Fruit fly (Drosophila melanogaster): ENCODE measurements around the gene CG15484.

The CG15484 gene

dm6 chr2L:12692343-12693079 is 15.0 kb downstream of the CG15484 start, which contains the start of the genes CCT4 and CG6153 (continued):
- TF ChIP-seq sna (GFP tag; IDR thresholded peaks at IDR 0.05; ENCODE audit: partially characterized antibody) = no peak
- no peak for TF ChIP-seq BtbVII (GFP tag; optimal IDR thresholded peaks at IDR 0.05)
- TF ChIP-seq mirr (GFP tag; optimal IDR thresholded peaks at IDR 0.05) = no peak
- no peak for TF ChIP-seq CG2202 (tag; optimal IDR thresholded peaks at IDR 0.05)
- no peak for TF ChIP-seq CG4282 (GFP tag; optimal IDR thresholded peaks at IDR 0.05)
- peak; percentile 38 for TF ChIP-seq unc-4 (GFP tag; IDR thresholded peaks at IDR 0.05; ENCODE audit: partially characterized antibody)
- no peak for TF ChIP-seq Optix (GFP tag; IDR thresholded peaks at IDR 0.05)
- peak; percentile 85 for TF ChIP-seq pzg (GFP tag; optimal IDR thresholded peaks at IDR 0.05)
- TF ChIP-seq Sox102F (GFP tag; optimal IDR thresholded peaks at IDR 0.05) = no peak
- TF ChIP-seq Atf6 (GFP tag; IDR thresholded peaks at IDR 0.05) = no peak
- TF ChIP-seq HmgZ (tag; optimal IDR thresholded peaks at IDR 0.05) = peak; percentile 3
- TF ChIP-seq NC2α (GFP tag; optimal IDR thresholded peaks at IDR 0.05) = no peak
- no peak for TF ChIP-seq luna (GFP tag; optimal IDR thresholded peaks at IDR 0.05)
- TF ChIP-seq CG10267 (tag; optimal IDR thresholded peaks at IDR 0.05) = no peak
- no peak for TF ChIP-seq sob (GFP tag; IDR thresholded peaks at IDR 0.05)
- no peak for TF ChIP-seq wor (GFP tag; IDR thresholded peaks at IDR 0.05)
- no peak for TF ChIP-seq CG9437 (GFP tag; optimal IDR thresholded peaks at IDR 0.05)
- TF ChIP-seq disco-r (GFP tag; optimal IDR thresholded peaks at IDR 0.05) = no peak
- TF ChIP-seq vvl (GFP tag; IDR thresholded peaks at IDR 0.05) = peak; percentile 22; the same call in 1 of the 2 replicates
- peak; percentile 38 for TF ChIP-seq CG14710 (tag; optimal IDR thresholded peaks at IDR 0.05)
- no peak for TF ChIP-seq hth (optimal IDR thresholded peaks at IDR 0.05)
- no peak for TF ChIP-seq trh (GFP tag; optimal IDR thresholded peaks at IDR 0.05)
- TF ChIP-seq sqz (GFP tag; optimal IDR thresholded peaks at IDR 0.05) = no peak
- TF ChIP-seq lola (GFP tag; optimal IDR thresholded peaks at IDR 0.05) = no peak
- no peak for TF ChIP-seq schlank (tag; optimal IDR thresholded peaks at IDR 0.05)
- TF ChIP-seq Sox100B (GFP tag; optimal IDR thresholded peaks at IDR 0.05) = no peak
- TF ChIP-seq ems (GFP tag; optimal IDR thresholded peaks at IDR 0.05) = no peak
- no peak for TF ChIP-seq sug (tag; optimal IDR thresholded peaks at IDR 0.05)
- TF ChIP-seq CG6272 (GFP tag; IDR thresholded peaks at IDR 0.05) = no peak
- no peak for TF ChIP-seq zen2 (GFP tag; IDR thresholded peaks at IDR 0.05; ENCODE audit: partially characterized antibody)
- no peak for TF ChIP-seq CG30020 (tag; optimal IDR thresholded peaks at IDR 0.05)
- no peak for TF ChIP-seq CG2875 (GFP tag; optimal IDR thresholded peaks at IDR 0.05)
- no peak for TF ChIP-seq tx (GFP tag; optimal IDR thresholded peaks at IDR 0.05)
- TF ChIP-seq CG12659 (GFP tag; optimal IDR thresholded peaks at IDR 0.05) = peak; percentile 40
- peak; percentile 76 for TF ChIP-seq Dref (GFP tag; IDR thresholded peaks at IDR 0.05)
- no peak for TF ChIP-seq Mad (GFP tag; optimal IDR thresholded peaks at IDR 0.05)
- no peak for TF ChIP-seq CG11398 (GFP tag; optimal IDR thresholded peaks at IDR 0.05)
- no peak for TF ChIP-seq CG33557 (GFP tag; optimal IDR thresholded peaks at IDR 0.05)
- TF ChIP-seq crol (GFP tag; IDR thresholded peaks at IDR 0.05) = no peak
- TF ChIP-seq CG30403 (GFP tag; optimal IDR thresholded peaks at IDR 0.05) = no peak
- no peak for TF ChIP-seq Mrtf (GFP tag; IDR thresholded peaks at IDR 0.05)
- TF ChIP-seq TFAM (GFP tag; optimal IDR thresholded peaks at IDR 0.05) = no peak
- no peak for TF ChIP-seq Ets65A (GFP tag)
- no peak for TF ChIP-seq grn (GFP tag; optimal IDR thresholded peaks at IDR 0.05)
- no peak for TF ChIP-seq prd (optimal IDR thresholded peaks at IDR 0.05)
- TF ChIP-seq prd (GFP tag; IDR thresholded peaks at IDR 0.05) = no peak
- no peak for TF ChIP-seq bcd (GFP tag; optimal IDR thresholded peaks at IDR 0.05)
- peak; percentile 33; the same call in 1 of the 3 replicates for TF ChIP-seq CG34422 (GFP tag; IDR thresholded peaks at IDR 0.05)
- no peak for TF ChIP-seq ken (GFP tag; IDR thresholded peaks at IDR 0.05)
- TF ChIP-seq CG11723 (GFP tag; optimal IDR thresholded peaks at IDR 0.05) = no peak
- no peak for TF ChIP-seq CG14441 (GFP tag; IDR thresholded peaks at IDR 0.05)

Measured in whole organism, embryonic.